Worm (Caenorhabditis elegans): ENCODE measurements around the gene szy-20.

The szy-20 gene

ce11 chrII:8959081-8959480 lies 10.1 kb downstream of the szy-20 start:
- peak; percentile 61 for TF ChIP-seq lin-39 (tag; optimal IDR thresholded peaks at IDR 0.05)
- no peak for TF ChIP-seq snpc-4 (tag; optimal IDR thresholded peaks at IDR 0.05)

- TF ChIP-seq elt-3 (tag; optimal IDR thresholded peaks at IDR 0.05) = no peak
- TF ChIP-seq aly-2 (tag; optimal IDR thresholded peaks at IDR 0.05) = no peak
- no peak for TF ChIP-seq mdl-1 (tag; optimal IDR thresholded peaks at IDR 0.05)
- TF ChIP-seq lin-39 (tag; optimal IDR thresholded peaks at IDR 0.05) = no peak
- TF ChIP-seq skn-1 (tag; optimal IDR thresholded peaks at IDR 0.05) = no peak
- no peak for TF ChIP-seq nfya-1 (tag; optimal IDR thresholded peaks at IDR 0.05; ENCODE audit: insufficient read depth)
- no peak for TF ChIP-seq nhr-28 (tag; optimal IDR thresholded peaks at IDR 0.05)
- no peak for TF ChIP-seq eor-1 (tag; optimal IDR thresholded peaks at IDR 0.05)
- TF ChIP-seq zag-1 (tag; optimal IDR thresholded peaks at IDR 0.05) = no peak
- no peak for TF ChIP-seq unc-62 (GFP tag; optimal IDR thresholded peaks at IDR 0.05)
- no peak for TF ChIP-seq egl-27 (tag; optimal IDR thresholded peaks at IDR 0.05)
- TF ChIP-seq nhr-23 (tag; optimal IDR thresholded peaks at IDR 0.05) = no peak
- no peak for TF ChIP-seq ceh-82 (tag; optimal IDR thresholded peaks at IDR 0.05)
- TF ChIP-seq sea-2 (GFP tag; optimal IDR thresholded peaks at IDR 0.05) = no peak
- TF ChIP-seq nhr-77 (tag; optimal IDR thresholded peaks at IDR 0.05) = no peak
- TF ChIP-seq ztf-11 (tag; optimal IDR thresholded peaks at IDR 0.05) = no peak
- no peak for TF ChIP-seq fkh-2 (tag; optimal IDR thresholded peaks at IDR 0.05)
- TF ChIP-seq lsy-12 (tag; optimal IDR thresholded peaks at IDR 0.05) = no peak
These were observed 12.2 kb downstream of the szy-20 start for ce11 chrII:8956896-8957295.

DNA sequence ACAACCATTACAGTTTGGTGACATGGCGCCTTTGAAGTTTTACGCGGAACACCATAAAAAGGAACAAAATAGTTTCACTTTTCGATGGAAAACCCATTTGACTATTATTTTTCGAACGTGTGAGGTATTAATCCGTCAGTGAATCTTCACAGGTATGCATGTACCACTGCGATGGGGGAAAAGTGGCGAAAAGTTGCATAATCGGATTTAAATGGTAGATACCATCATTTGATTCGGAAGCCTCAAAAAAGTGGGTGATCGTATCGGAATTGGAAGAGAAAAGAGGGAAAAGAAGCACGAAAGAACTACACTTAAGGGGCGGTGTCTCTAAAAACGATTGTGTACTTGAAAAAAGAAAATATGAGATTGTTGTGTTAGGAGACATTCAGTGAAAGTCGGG lies 15.4 kb downstream of the szy-20 start:
- TF ChIP-seq nhr-25 (tag; optimal IDR thresholded peaks at IDR 0.05) (peak; percentile 8), zag-1 (tag; optimal IDR thresholded peaks at IDR 0.05) (no peak), elt-1 (tag; optimal IDR thresholded peaks at IDR 0.05) (peak; percentile 64)

DNA sequence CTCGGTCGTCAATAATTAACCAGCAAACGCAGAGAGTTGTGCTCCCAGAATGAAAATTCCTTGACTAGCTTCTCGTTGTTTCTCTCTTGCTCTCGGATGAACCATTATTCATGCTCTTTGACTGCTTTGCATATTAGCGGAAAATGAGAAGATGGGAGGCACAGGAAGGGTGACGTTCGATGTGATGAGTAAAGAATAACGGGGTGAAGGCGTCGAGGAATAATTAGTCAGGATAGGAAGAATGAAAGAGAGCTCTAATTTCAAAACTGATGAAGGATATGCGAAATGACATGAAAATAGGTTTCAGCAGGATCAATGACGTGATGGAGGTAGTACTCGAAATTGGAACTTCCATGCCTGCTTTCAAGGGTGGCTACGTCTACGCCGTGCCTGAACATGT lies 17.9 kb downstream of the szy-20 start:
- TF ChIP-seq ztf-4 (tag; optimal IDR thresholded peaks at IDR 0.05) (no peak), unc-39 (tag; optimal IDR thresholded peaks at IDR 0.05) (no peak), ztf-11 (tag; optimal IDR thresholded peaks at IDR 0.05) (no peak), ceh-82 (tag; optimal IDR thresholded peaks at IDR 0.05) (no peak)

- TF ChIP-seq fkh-10 (GFP tag; optimal IDR thresholded peaks at IDR 0.05) (no peak), ceh-16 (tag; optimal IDR thresholded peaks at IDR 0.05) (no peak), fkh-2 (tag; optimal IDR thresholded peaks at IDR 0.05) (no peak), fos-1 (tag; optimal IDR thresholded peaks at IDR 0.05) (no peak), tbx-2 (tag; optimal IDR thresholded peaks at IDR 0.05) (no peak), ZK546.5 (tag; optimal IDR thresholded peaks at IDR 0.05) (no peak), nhr-28 (tag; optimal IDR thresholded peaks at IDR 0.05) (no peak), unc-62 (GFP tag; optimal IDR thresholded peaks at IDR 0.05) (no peak), lsy-12 (tag; optimal IDR thresholded peaks at IDR 0.05) (no peak), nhr-11 (tag; optimal IDR thresholded peaks at IDR 0.05) (no peak), ceh-28 (tag; optimal IDR thresholded peaks at IDR 0.05) (no peak), aly-2 (tag; optimal IDR thresholded peaks at IDR 0.05) (no peak), egl-27 (tag; optimal IDR thresholded peaks at IDR 0.05) (no peak), hmg-11 (tag; optimal IDR thresholded peaks at IDR 0.05) (no peak), nhr-12 (tag; optimal IDR thresholded peaks at IDR 0.05) (no peak), lin-15B (tag; optimal IDR thresholded peaks at IDR 0.05) (no peak), ceh-9 (tag; optimal IDR thresholded peaks at IDR 0.05) (no peak), R02D3.7 (tag; optimal IDR thresholded peaks at IDR 0.05) (no peak)
These were observed 20.5 kb downstream of the szy-20 start for ce11 chrII:8948640-8949039.

- TF ChIP-seq ceh-82 (tag; optimal IDR thresholded peaks at IDR 0.05) = no peak
- TF ChIP-seq lin-39 (tag; optimal IDR thresholded peaks at IDR 0.05) = no peak
- no peak for TF ChIP-seq nfya-1 (tag; optimal IDR thresholded peaks at IDR 0.05; ENCODE audit: insufficient read depth)
- no peak for TF ChIP-seq ceh-9 (tag; optimal IDR thresholded peaks at IDR 0.05)
- no peak for TF ChIP-seq unc-39 (tag; optimal IDR thresholded peaks at IDR 0.05)
- no peak for TF ChIP-seq zag-1 (tag; optimal IDR thresholded peaks at IDR 0.05)
- no peak for TF ChIP-seq nhr-12 (tag; optimal IDR thresholded peaks at IDR 0.05)
- TF ChIP-seq ztf-11 (tag; optimal IDR thresholded peaks at IDR 0.05) = no peak
- no peak for TF ChIP-seq nhr-67 (tag; optimal IDR thresholded peaks at IDR 0.05)
These were observed 21.7 kb downstream of the szy-20 start, which contains the start of gene cutl-15 for ce11 chrII:8947391-8947790. Gene cutl-15, minus strand, starts transcription at chrII:8947688.
